Worm (Caenorhabditis elegans) whole organism, early embryonic: Measurements from ENCODE around the gene grl-13.

Source experiments
- aly-1 ChIP-seq: sonication (generic microtip); optimal IDR thresholded peaks from 2 replicates; lab custom pipeline; 2016; ENCODE audit warnings: missing genetic modification characterization, missing compliant biosample characterization
- tbx-11 ChIP-seq: fragments of 200-800 bp; sonication (Bioruptor generic); IDR thresholded peaks from 2 replicates; pipeline ENCODE4 v1.3.6; 2022; ENCODE audit warnings: missing genetic modification characterization, missing compliant biosample characterization

DNA sequence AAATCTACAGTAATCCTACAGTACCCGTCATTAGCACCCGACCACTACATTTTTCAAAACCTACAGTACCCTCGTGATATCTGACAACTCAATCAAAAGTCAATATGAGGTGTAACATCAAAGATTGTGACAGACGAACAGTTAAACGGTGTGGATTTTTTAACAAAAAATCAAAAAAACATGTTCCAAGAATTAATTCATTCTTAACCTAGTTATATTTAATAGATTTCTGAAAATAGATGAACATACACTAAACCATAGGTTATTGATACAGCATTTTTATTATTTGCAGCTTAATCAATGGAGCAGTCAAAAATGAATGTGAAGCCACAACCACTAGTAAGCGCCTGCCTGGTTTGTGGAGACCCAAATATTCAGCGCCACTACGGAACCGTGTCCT, 43.1 kb upstream of the grl-13 start, which contains the start of gene nhr-118:
- TF ChIP-seq aly-1 (tag; lab: Kevin White, UChicago) (no peak), tbx-11 (no peak)
